Worm (Caenorhabditis elegans) whole organism, L4/young adult: ENCODE measurements around the gene F11C1.9.

Experiments
- W03F9.2 ChIP-seq: fragments of 150-350 bp; optimal IDR thresholded peaks from 2 replicates; lab custom pipeline; 2014; ENCODE audit warnings: missing biosample characterization, missing genetic modification characterization
- dao-5 ChIP-seq: sonication (generic microtip); optimal IDR thresholded peaks from 2 replicates; lab custom pipeline; 2016; ENCODE audit warnings: missing genotype, missing genetic modification characterization, moderate library complexity, missing compliant biosample characterization

- TF ChIP-seq W03F9.2 (no peak), dao-5 (no peak)
Measured at ce11 chrX:13002322-13002721, 25.0 kb upstream of the F11C1.9 start.
